Fruit fly (Drosophila melanogaster) whole organism, wandering third instar larva: Measurements from ENCODE around the gene Had1.
A peak's percentile ranks its signal among the peaks of the same experiment; 100 is the strongest.

ENCODE experiments used
- Abd-B ChIP-seq: fragments of >200 bp; optimal IDR thresholded peaks from 2 replicates; lab custom pipeline; 2017; ENCODE audit warnings: missing biosample characterization, missing genetic modification characterization
- CG32264 ChIP-seq: fragments of 200-800 bp; sonication (Bioruptor generic); optimal IDR thresholded peaks from 2 replicates; lab custom pipeline; 2016; ENCODE audit warnings: missing biosample characterization, missing genetic modification characterization
- CG9705 ChIP-seq: fragments of 200-800 bp; sonication (Bioruptor generic); optimal IDR thresholded peaks from 2 replicates; lab custom pipeline; 2018; ENCODE audit warnings: missing biosample characterization, mild to moderate bottlenecking, missing genetic modification characterization
- CrebA ChIP-seq: fragments of 200-800 bp; sonication (Bioruptor generic); optimal IDR thresholded peaks from 2 replicates; lab custom pipeline; 2016; ENCODE audit warnings: missing biosample characterization, mild to moderate bottlenecking, missing genetic modification characterization, borderline replicate concordance
- Dfd ChIP-seq: fragments of >200 bp; optimal IDR thresholded peaks from 2 replicates; lab custom pipeline; 2017; ENCODE audit warnings: missing biosample characterization, missing genetic modification characterization
- Dif ChIP-seq: fragments of 200-275, 200-300 bp; sonication (Bioruptor generic); optimal IDR thresholded peaks from 2 replicates; lab custom pipeline; 2018; ENCODE audit warnings: missing biosample characterization, missing genetic modification characterization; ENCODE audit not compliant: partially characterized antibody
- GATAd ChIP-seq: sonication (Bioruptor generic); optimal IDR thresholded peaks from 2 replicates; lab custom pipeline; 2016; ENCODE audit warnings: missing biosample characterization, missing genetic modification characterization
- HLH106 ChIP-seq: fragments of 200-800 bp; optimal IDR thresholded peaks from 3 replicates; lab custom pipeline; 2019; ENCODE audit warnings: missing biosample characterization, mild to moderate bottlenecking, missing genetic modification characterization, moderate library complexity
- Hnf4 ChIP-seq: fragments of 200-800 bp; sonication (Bioruptor generic); optimal IDR thresholded peaks from 2 replicates; lab custom pipeline; 2016; ENCODE audit warnings: missing biosample characterization, mild to moderate bottlenecking, missing genetic modification characterization
- Hr78 ChIP-seq: fragments of >200 bp; optimal IDR thresholded peaks from 2 replicates; lab custom pipeline; 2017; ENCODE audit warnings: missing biosample characterization, missing genetic modification characterization
- Hr83 ChIP-seq: fragments of 200-300 bp; sonication (Bioruptor generic); optimal IDR thresholded peaks from 2 replicates; lab custom pipeline; 2016; ENCODE audit warnings: missing biosample characterization, mild to moderate bottlenecking, missing genetic modification characterization, moderate library complexity; ENCODE audit not compliant: poor library complexity, severe bottlenecking
- Jra ChIP-seq: sonication (Bioruptor generic); optimal IDR thresholded peaks from 2 replicates; lab custom pipeline; 2016; ENCODE audit warnings: missing biosample characterization, missing genetic modification characterization
- Mio ChIP-seq: sonication (Bioruptor generic); optimal IDR thresholded peaks from 2 replicates; lab custom pipeline; 2016; ENCODE audit warnings: missing biosample characterization, missing genetic modification characterization
- Myc ChIP-seq: fragments of >200 bp; optimal IDR thresholded peaks from 2 replicates; lab custom pipeline; 2017
- N ChIP-seq: fragments of >200 bp; optimal IDR thresholded peaks from 2 replicates; lab custom pipeline; 2018; ENCODE audit warnings: missing biosample characterization, missing external identifiers, missing genetic modification characterization
- OdsH ChIP-seq: fragments of 200-800 bp; sonication (Bioruptor generic); optimal IDR thresholded peaks from 2 replicates; lab custom pipeline; 2016; ENCODE audit warnings: missing biosample characterization, mild to moderate bottlenecking, missing genetic modification characterization
- Rel ChIP-seq, 2 experiments: fragments of 200-800 bp; sonication (Bioruptor generic) in 1 of 2; optimal IDR thresholded peaks; 2 replicates in 1 of 2; 3 replicates in 1 of 2; lab custom pipeline; 2016 to 2019; ENCODE audit warnings: mild to moderate bottlenecking in 2 of 2, missing biosample characterization in 2 of 2, missing genetic modification characterization in 2 of 2, moderate library complexity in 1 of 2
- Sp1 ChIP-seq: fragments of 200-800 bp; sonication (Bioruptor generic); optimal IDR thresholded peaks from 3 replicates; lab custom pipeline; 2019; ENCODE audit warnings: missing biosample characterization, mild to moderate bottlenecking, missing genetic modification characterization, moderate library complexity
- Vsx2 ChIP-seq: fragments of 200-300, 225-300 bp; sonication (Bioruptor generic); optimal IDR thresholded peaks from 2 replicates; lab custom pipeline; 2018; ENCODE audit warnings: missing biosample characterization, missing genetic modification characterization; ENCODE audit not compliant: partially characterized antibody
- br ChIP-seq: fragments of 200-800 bp; sonication (Bioruptor generic); optimal IDR thresholded peaks from 2 replicates; lab custom pipeline; 2016; ENCODE audit warnings: missing biosample characterization, missing genetic modification characterization
- brk ChIP-seq: fragments of 200-800 bp; sonication (Bioruptor generic); optimal IDR thresholded peaks from 2 replicates; lab custom pipeline; 2016; ENCODE audit warnings: missing biosample characterization, mild to moderate bottlenecking, missing genetic modification characterization
- dl ChIP-seq, 2 experiments: fragments of 175-275, 200-275 bp in 1 of 2; fragments of 200-275 bp in 1 of 2; sonication (Bioruptor generic); optimal IDR thresholded peaks; lab custom pipeline; 2018; ENCODE audit warnings: mild to moderate bottlenecking in 2 of 2, missing biosample characterization in 2 of 2, missing genetic modification characterization in 2 of 2, moderate library complexity in 2 of 2; ENCODE audit not compliant: partially characterized antibody in 2 of 2, insufficient read depth in 1 of 2
- dmrt93B ChIP-seq: fragments of 200-800 bp; sonication (Bioruptor generic); optimal IDR thresholded peaks from 2 replicates; lab custom pipeline; 2018; ENCODE audit warnings: missing biosample characterization, mild to moderate bottlenecking, missing genetic modification characterization
- dsf ChIP-seq: sonication (Bioruptor generic); optimal IDR thresholded peaks from 2 replicates; lab custom pipeline; 2016; ENCODE audit warnings: missing biosample characterization, missing genetic modification characterization, borderline replicate concordance
- ey ChIP-seq: fragments of 200-800 bp; sonication (Bioruptor generic); optimal IDR thresholded peaks from 2 replicates; lab custom pipeline; 2016; ENCODE audit warnings: missing biosample characterization, missing genetic modification characterization
- foxo ChIP-seq, 2 experiments: fragments of 200-800 bp; sonication (Bioruptor generic); optimal IDR thresholded peaks; 2 replicates in 1 of 2; 3 replicates in 1 of 2; lab custom pipeline; 2016 to 2017; ENCODE audit warnings: missing biosample characterization in 2 of 2, missing genetic modification characterization in 2 of 2
- fru ChIP-seq: fragments of 200-800 bp; sonication (Bioruptor generic); optimal IDR thresholded peaks from 3 replicates; lab custom pipeline; 2016; ENCODE audit warnings: missing biosample characterization, mild to moderate bottlenecking, missing genetic modification characterization
- h ChIP-seq: fragments of 200-800 bp; sonication (Bioruptor generic); optimal IDR thresholded peaks from 3 replicates; lab custom pipeline; 2016; ENCODE audit warnings: missing biosample characterization, mild to moderate bottlenecking, missing genetic modification characterization
- jim ChIP-seq: fragments of 175-275, 200-325 bp; sonication (Bioruptor generic); optimal IDR thresholded peaks from 2 replicates; lab custom pipeline; 2016; ENCODE audit warnings: missing biosample characterization, mild to moderate bottlenecking, missing genetic modification characterization
- lola ChIP-seq: fragments of >200 bp; optimal IDR thresholded peaks from 2 replicates; lab custom pipeline; 2017; ENCODE audit warnings: missing biosample characterization, missing genetic modification characterization
- pan ChIP-seq: fragments of >200 bp; optimal IDR thresholded peaks from 2 replicates; lab custom pipeline; 2017
- psq ChIP-seq: fragments of 200-800 bp; sonication (Bioruptor generic); optimal IDR thresholded peaks from 3 replicates; lab custom pipeline; 2017; ENCODE audit warnings: missing biosample characterization, mild to moderate bottlenecking, missing genetic modification characterization, moderate library complexity
- rgr ChIP-seq: fragments of 200-800 bp; sonication (Bioruptor generic); optimal IDR thresholded peaks from 3 replicates; lab custom pipeline; 2016; ENCODE audit warnings: missing biosample characterization, mild to moderate bottlenecking, missing genetic modification characterization
- sage ChIP-seq: fragments of 200-800 bp; sonication (Bioruptor generic); optimal IDR thresholded peaks from 2 replicates; lab custom pipeline; 2016; ENCODE audit warnings: missing biosample characterization, mild to moderate bottlenecking, missing genetic modification characterization
- sv ChIP-seq: fragments of 200-800 bp; sonication (Bioruptor generic); optimal IDR thresholded peaks from 3 replicates; lab custom pipeline; 2016; ENCODE audit warnings: missing biosample characterization, missing genetic modification characterization
- tai ChIP-seq: sonication (Bioruptor generic); optimal IDR thresholded peaks from 2 replicates; lab custom pipeline; 2016; ENCODE audit warnings: missing biosample characterization, missing genetic modification characterization
- usp ChIP-seq: fragments of >200 bp; optimal IDR thresholded peaks from 2 replicates; lab custom pipeline; 2017; ENCODE audit warnings: missing biosample characterization, missing genetic modification characterization
- woc ChIP-seq: sonication (Bioruptor generic); optimal IDR thresholded peaks from 2 replicates; lab custom pipeline; 2016; ENCODE audit warnings: missing biosample characterization, mild to moderate bottlenecking, missing genetic modification characterization

The Had1 gene

DNA sequence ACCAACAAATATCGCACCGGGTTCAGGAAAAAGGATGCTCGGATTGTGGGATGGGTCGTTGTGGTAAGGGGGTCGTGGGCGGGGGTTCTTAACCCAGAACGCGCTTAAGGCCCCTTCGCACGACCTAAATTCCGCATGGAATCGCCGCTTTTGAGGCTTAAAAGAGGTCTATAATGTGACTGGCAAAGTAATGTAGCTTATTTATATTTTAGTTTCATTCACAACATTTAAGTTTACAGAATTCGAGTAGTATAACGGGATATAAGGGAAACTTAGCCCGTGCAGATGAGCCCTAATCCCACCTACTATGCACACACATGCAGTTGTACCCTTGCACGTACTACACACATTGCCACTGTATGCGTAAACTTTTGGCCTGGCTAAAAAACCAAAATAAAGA lies 29.7 kb downstream of the Had1 start:
- TF ChIP-seq Vsx2 (peak; percentile 72), tai (GFP tag; lab: Kevin White, UChicago) (peak; percentile 6), ey (GFP tag; lab: Kevin White, UChicago) (peak; percentile 81), Mio (no peak), Hnf4 (peak; percentile 68), Rel (GFP tag; optimal IDR thresholded peaks at IDR 0.05; lab: Kevin White, UChicago) (peak; percentile 71), Rel (tag; optimal IDR thresholded peaks at IDR 0.05; lab: Kevin White, UChicago) (peak; percentile 76), Myc (lab: Kevin White, UChicago) (no peak), CG32264 (GFP tag; lab: Kevin White, UChicago) (peak; percentile 54), brk (peak; percentile 11), br (GFP tag; lab: Kevin White, UChicago) (peak; percentile 86), usp (GFP tag; lab: Kevin White, UChicago) (no peak), N (GFP tag; lab: Kevin White, UChicago) (no peak), Abd-B (no peak), Hr83 (GFP tag; lab: Kevin White, UChicago) (no peak), dmrt93B (GFP tag; lab: Kevin White, UChicago) (peak; percentile 71), CrebA (GFP tag; lab: Kevin White, UChicago) (no peak), CG9705 (peak; percentile 88), fru (GFP tag; lab: Kevin White, UChicago) (peak; percentile 73), GATAd (no peak), dl (GFP tag; optimal IDR thresholded peaks at IDR 0.05; lab: Kevin White, UChicago; ENCODE audit: insufficient read depth in 1 of 2, partially characterized antibody in 2 of 2) (peak in 1 of 2 experiments; percentile 12), Dfd (GFP tag; lab: Kevin White, UChicago) (no peak), lola (GFP tag; lab: Kevin White, UChicago) (no peak), h (peak; percentile 81), jim (GFP tag; lab: Kevin White, UChicago) (no peak), sv (no peak), Jra (no peak), HLH106 (tag; lab: Kevin White, UChicago) (peak; percentile 92), Sp1 (GFP tag; lab: Kevin White, UChicago) (peak; percentile 93), OdsH (peak; percentile 83), foxo (GFP tag; optimal IDR thresholded peaks at IDR 0.05; lab: Kevin White, UChicago) (peak in 1 of 2 experiments; percentile 79), dsf (GFP tag; lab: Kevin White, UChicago) (no peak), Hr78 (GFP tag; lab: Kevin White, UChicago) (no peak), rgr (GFP tag; lab: Kevin White, UChicago) (peak; percentile 84), pan (lab: Kevin White, UChicago) (no peak), woc (GFP tag; lab: Kevin White, UChicago) (peak; percentile 27), psq (GFP tag; lab: Kevin White, UChicago) (peak; percentile 18), sage (GFP tag; lab: Kevin White, UChicago) (peak; percentile 70), Dif (peak; percentile 28)

DNA sequence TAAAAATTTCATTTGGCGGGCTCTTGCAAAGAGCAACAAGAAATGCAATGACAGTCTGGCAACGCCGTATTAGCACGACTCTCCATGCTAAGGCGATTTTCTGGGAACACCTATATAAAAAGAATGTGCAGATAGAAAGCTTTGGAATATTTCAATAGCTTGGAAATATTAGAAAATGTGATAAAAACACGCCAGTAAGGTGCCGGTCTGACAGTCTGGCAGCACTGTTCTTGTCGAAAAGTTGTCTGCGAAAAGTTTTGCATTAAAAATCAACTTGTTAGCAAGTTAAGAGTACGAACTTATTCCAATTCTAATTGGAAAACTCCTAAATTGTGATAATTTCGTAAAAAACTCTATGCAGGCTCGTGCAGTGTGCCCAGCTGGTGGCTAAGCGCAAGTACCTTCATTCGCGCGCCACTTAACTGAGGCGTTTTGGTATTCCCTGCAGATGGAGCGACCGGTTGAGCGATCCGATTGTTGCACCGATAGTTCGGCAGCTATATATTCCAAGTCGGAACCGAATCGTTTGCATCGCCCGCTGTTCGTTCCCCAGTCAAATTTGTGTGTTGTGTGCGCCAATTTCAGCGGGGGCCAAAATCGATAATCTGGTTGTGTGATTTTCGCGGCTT lies 30.5 kb downstream of the Had1 start, which contains the start of gene eas:
Gene eas, plus strand, starts transcription at position 451 of the 629 bp plus-strand sequence.
- TF ChIP-seq N (GFP tag; lab: Kevin White, UChicago) (peak; percentile 1), tai (GFP tag; lab: Kevin White, UChicago) (no peak), br (GFP tag; lab: Kevin White, UChicago) (no peak), Rel (GFP tag; optimal IDR thresholded peaks at IDR 0.05; lab: Kevin White, UChicago) (no peak), Rel (tag; optimal IDR thresholded peaks at IDR 0.05; lab: Kevin White, UChicago) (no peak), fru (GFP tag; lab: Kevin White, UChicago) (peak; percentile 1), pan (lab: Kevin White, UChicago) (no peak), Hnf4 (no peak), jim (GFP tag; lab: Kevin White, UChicago) (no peak), sage (GFP tag; lab: Kevin White, UChicago) (no peak), Hr78 (GFP tag; lab: Kevin White, UChicago) (no peak), woc (GFP tag; lab: Kevin White, UChicago) (no peak), OdsH (no peak), dmrt93B (GFP tag; lab: Kevin White, UChicago) (no peak), sv (peak; percentile 22), Dfd (GFP tag; lab: Kevin White, UChicago) (no peak), Jra (no peak), Hr83 (GFP tag; lab: Kevin White, UChicago) (no peak), rgr (GFP tag; lab: Kevin White, UChicago) (peak; percentile 20), CG9705 (no peak), HLH106 (tag; lab: Kevin White, UChicago) (no peak), CrebA (GFP tag; lab: Kevin White, UChicago) (no peak), Dif (peak; percentile 78), foxo (GFP tag; optimal IDR thresholded peaks at IDR 0.05; lab: Kevin White, UChicago) (peak in 1 of 2 experiments; percentile 29), GATAd (no peak), dsf (GFP tag; lab: Kevin White, UChicago) (no peak), psq (GFP tag; lab: Kevin White, UChicago) (no peak), brk (no peak), usp (GFP tag; lab: Kevin White, UChicago) (no peak), Abd-B (no peak), h (peak; percentile 23), Sp1 (GFP tag; lab: Kevin White, UChicago) (no peak), Myc (lab: Kevin White, UChicago) (no peak), Vsx2 (no peak), CG32264 (GFP tag; lab: Kevin White, UChicago) (no peak), dl (GFP tag; optimal IDR thresholded peaks at IDR 0.05; lab: Kevin White, UChicago; ENCODE audit: insufficient read depth in 1 of 2, partially characterized antibody in 2 of 2) (no peak), lola (GFP tag; lab: Kevin White, UChicago) (no peak), Mio (no peak), ey (GFP tag; lab: Kevin White, UChicago) (no peak)
- TF ChIP-seq, all 38 proteins: peak for 7
